Worm (Caenorhabditis elegans): ENCODE results near the gene aldo-1.

The aldo-1 gene

ce11 chrIII:13530838-13531237 lies 33.9 kb downstream of the aldo-1 start:
- TF ChIP-seq nhr-76 (tag; optimal IDR thresholded peaks at IDR 0.05) (no peak), unc-62 (GFP tag; optimal IDR thresholded peaks at IDR 0.05) (no peak), pha-4 (tag; optimal IDR thresholded peaks at IDR 0.05) (peak; percentile 67), mdl-1 (tag; optimal IDR thresholded peaks at IDR 0.05) (no peak), nhr-28 (tag; optimal IDR thresholded peaks at IDR 0.05) (no peak)

ce11 chrIII:13530017-13530416 lies 34.7 kb downstream of the aldo-1 start:
- TF ChIP-seq lin-15B (tag; optimal IDR thresholded peaks at IDR 0.05) (peak; percentile 82), pha-4 (tag; optimal IDR thresholded peaks at IDR 0.05) (peak; percentile 68), eor-1 (tag; optimal IDR thresholded peaks at IDR 0.05) (no peak), nhr-23 (tag; optimal IDR thresholded peaks at IDR 0.05) (peak; percentile 79), nhr-25 (tag; optimal IDR thresholded peaks at IDR 0.05) (peak; percentile 87), hmg-11 (tag; optimal IDR thresholded peaks at IDR 0.05) (peak; percentile 61), elt-2 (tag; optimal IDR thresholded peaks at IDR 0.05) (peak; percentile 11), sea-2 (GFP tag; optimal IDR thresholded peaks at IDR 0.05) (no peak), ztf-11 (tag; optimal IDR thresholded peaks at IDR 0.05) (no peak), lin-39 (tag; optimal IDR thresholded peaks at IDR 0.05) (peak; percentile 83), snpc-4 (tag; optimal IDR thresholded peaks at IDR 0.05) (peak; percentile 35), ceh-28 (tag; optimal IDR thresholded peaks at IDR 0.05) (peak; percentile 19), fos-1 (tag; optimal IDR thresholded peaks at IDR 0.05) (no peak), lsy-12 (tag; optimal IDR thresholded peaks at IDR 0.05) (peak; percentile 34), nfya-1 (tag; optimal IDR thresholded peaks at IDR 0.05; ENCODE audit: insufficient read depth) (peak; percentile 83)

ce11 chrIII:13528513-13529249 lies 36.1 kb downstream of the aldo-1 start:
- peak; percentile 43 for TF ChIP-seq elt-2 (tag; optimal IDR thresholded peaks at IDR 0.05)
- no peak for TF ChIP-seq nhr-67 (tag; optimal IDR thresholded peaks at IDR 0.05)
- no peak for TF ChIP-seq ztf-4 (tag; optimal IDR thresholded peaks at IDR 0.05)
- TF ChIP-seq pha-4 (tag; optimal IDR thresholded peaks at IDR 0.05), result peak; percentile 71
- TF ChIP-seq jun-1 (tag; optimal IDR thresholded peaks at IDR 0.05), result no peak
- no peak for TF ChIP-seq ama-1 (optimal IDR thresholded peaks at IDR 0.05)
- TF ChIP-seq elt-3 (tag; optimal IDR thresholded peaks at IDR 0.05), result no peak
- TF ChIP-seq unc-39 (tag; optimal IDR thresholded peaks at IDR 0.05), result no peak
- TF ChIP-seq nhr-25 (tag; optimal IDR thresholded peaks at IDR 0.05), result no peak
- peak; percentile 19 for TF ChIP-seq pqm-1 (tag; optimal IDR thresholded peaks at IDR 0.05)

ce11 chrIII:13527424-13528097 lies 37.2 kb downstream of the aldo-1 start, which contains the start of gene lron-13:
Gene lron-13, plus strand, starts transcription at chrIII:13527438.
- TF ChIP-seq elt-3 (tag; optimal IDR thresholded peaks at IDR 0.05), result no peak
- peak; percentile 31 for TF ChIP-seq pqm-1 (tag; optimal IDR thresholded peaks at IDR 0.05)
- TF ChIP-seq lin-15B (tag; optimal IDR thresholded peaks at IDR 0.05), result peak; percentile 3
- TF ChIP-seq ama-1 (optimal IDR thresholded peaks at IDR 0.05), result peak; percentile 23
- TF ChIP-seq daf-12 (tag; optimal IDR thresholded peaks at IDR 0.05), result no peak
- TF ChIP-seq pha-4 (tag; optimal IDR thresholded peaks at IDR 0.05), result peak; percentile 63
- TF ChIP-seq elt-2 (tag; optimal IDR thresholded peaks at IDR 0.05), result peak; percentile 38

ce11 chrIII:13526702-13527101 lies 38.0 kb downstream of the aldo-1 start:
- TF ChIP-seq fkh-2 (tag; optimal IDR thresholded peaks at IDR 0.05) (no peak), ZK546.5 (tag; optimal IDR thresholded peaks at IDR 0.05) (no peak), ztf-4 (tag; optimal IDR thresholded peaks at IDR 0.05) (no peak), fkh-10 (GFP tag; optimal IDR thresholded peaks at IDR 0.05) (peak; percentile 16), lin-15B (tag; optimal IDR thresholded peaks at IDR 0.05) (no peak), nhr-76 (tag; optimal IDR thresholded peaks at IDR 0.05) (no peak), R02D3.7 (tag; optimal IDR thresholded peaks at IDR 0.05) (no peak)

Data from whole organism, L3 larva.